Comparison of ENCODE assay signal across 7 worm cellular contexts in the genomic region with DNA sequence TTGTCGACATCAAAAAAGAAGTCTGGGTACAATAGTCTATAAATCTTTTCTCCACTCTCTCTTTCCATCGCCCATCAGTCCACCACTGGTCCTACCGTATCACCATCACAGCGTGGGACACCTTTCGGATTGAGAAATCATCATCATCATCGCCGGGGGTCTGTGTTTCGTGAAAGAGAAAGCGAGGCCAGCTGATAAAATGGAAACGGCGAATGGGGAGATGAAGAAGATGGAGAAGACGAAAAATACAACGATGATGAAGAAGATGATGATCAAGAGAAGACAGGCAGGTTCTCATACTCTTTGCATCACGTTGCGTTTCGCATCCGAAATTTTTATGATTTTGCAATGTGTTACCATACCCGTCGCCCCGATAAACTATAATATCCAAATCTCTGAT.
TF ChIP-seq lines count a peak whose summit lies in the region.

No protein-coding gene starts in this region.

TF ChIP-seq in whole organism, L1 larva, 84 proteins besides CTCF, POLR2A, EP300 and RAD21 (continues in another document):
- TF ChIP-seq unc-62 (GFP tag; optimal IDR thresholded peaks at IDR 0.05; lab: Kevin White, UChicago), result no peak
- TF ChIP-seq ceh-82 (tag; optimal IDR thresholded peaks at IDR 0.05; lab: Kevin White, UChicago), result no peak
- no peak for TF ChIP-seq unc-130 (tag; optimal IDR thresholded peaks at IDR 0.05; lab: Kevin White, UChicago)
- TF ChIP-seq irx-1 (tag; optimal IDR thresholded peaks at IDR 0.05; lab: Kevin White, UChicago), result peak; percentile 11
- no peak for TF ChIP-seq unc-30 (tag; optimal IDR thresholded peaks at IDR 0.05; lab: Kevin White, UChicago)
- no peak for TF ChIP-seq fkh-8 (tag; optimal IDR thresholded peaks at IDR 0.05; lab: Kevin White, UChicago)
- TF ChIP-seq lin-13 (GFP tag; optimal IDR thresholded peaks at IDR 0.05; lab: Kevin White, UChicago), result peak; percentile 13
- TF ChIP-seq elt-3 (tag; optimal IDR thresholded peaks at IDR 0.05; lab: Kevin White, UChicago), result peak in 1 of 6 experiments; percentile 15
- TF ChIP-seq ztf-4 (tag; optimal IDR thresholded peaks at IDR 0.05; lab: Kevin White, UChicago), result peak; percentile 50
- no peak for TF ChIP-seq ceh-8 (GFP tag; optimal IDR thresholded peaks at IDR 0.05; lab: Kevin White, UChicago)
- no peak for TF ChIP-seq tbx-2 (tag; optimal IDR thresholded peaks at IDR 0.05; lab: Kevin White, UChicago)
- no peak for TF ChIP-seq elt-2 (tag; optimal IDR thresholded peaks at IDR 0.05; lab: Kevin White, UChicago)
- TF ChIP-seq ztf-11 (tag; optimal IDR thresholded peaks at IDR 0.05; lab: Kevin White, UChicago), result no peak

TF ChIP-seq in whole organism, L2 larva, 48 proteins besides CTCF, POLR2A, EP300 and RAD21 (continues in another document):
- TF ChIP-seq unc-55 (GFP tag; optimal IDR thresholded peaks at IDR 0.05; lab: Kevin White, UChicago) (no peak), sma-3 (GFP tag; optimal IDR thresholded peaks at IDR 0.05; lab: Kevin White, UChicago) (peak; percentile 51), nhr-11 (tag; optimal IDR thresholded peaks at IDR 0.05; lab: Kevin White, UChicago) (no peak), sma-9 (GFP tag; optimal IDR thresholded peaks at IDR 0.05; lab: Kevin White, UChicago) (peak; percentile 69), sma-9 (tag; optimal IDR thresholded peaks at IDR 0.05; lab: Kevin White, UChicago) (no peak), sem-4 (tag; optimal IDR thresholded peaks at IDR 0.05; lab: Kevin White, UChicago) (no peak), nhr-25 (tag; optimal IDR thresholded peaks at IDR 0.05; lab: Kevin White, UChicago) (peak; percentile 75), fos-1 (tag; optimal IDR thresholded peaks at IDR 0.05; lab: Kevin White, UChicago) (peak; percentile 42), dmd-4 (tag; optimal IDR thresholded peaks at IDR 0.05; lab: Kevin White, UChicago) (no peak), ztf-1 (GFP tag; conservative IDR thresholded peaks at IDR 0.05; lab: Robert Waterston, UW) (no peak), nhr-6 (tag; optimal IDR thresholded peaks at IDR 0.05; lab: Kevin White, UChicago) (no peak), lin-39 (tag; optimal IDR thresholded peaks at IDR 0.05; lab: Kevin White, UChicago) (no peak), gmeb-1 (tag; optimal IDR thresholded peaks at IDR 0.05; lab: Kevin White, UChicago) (no peak)

TF ChIP-seq in whole organism, L3 larva, 47 proteins besides CTCF, POLR2A, EP300 and RAD21 (continues in another document):
- TF ChIP-seq nhr-43 (tag; optimal IDR thresholded peaks at IDR 0.05; lab: Kevin White, UChicago; ENCODE audit: poor library complexity, severe bottlenecking) (peak; percentile 73), pqm-1 (tag; optimal IDR thresholded peaks at IDR 0.05; lab: Kevin White, UChicago) (no peak), mdl-1 (tag; optimal IDR thresholded peaks at IDR 0.05; lab: Kevin White, UChicago) (no peak), nhr-67 (tag; optimal IDR thresholded peaks at IDR 0.05; lab: Kevin White, UChicago) (no peak), lin-15B (tag; optimal IDR thresholded peaks at IDR 0.05; lab: Kevin White, UChicago) (no peak), jun-1 (tag; optimal IDR thresholded peaks at IDR 0.05; lab: Kevin White, UChicago) (no peak), ZK546.5 (tag; optimal IDR thresholded peaks at IDR 0.05; lab: Kevin White, UChicago) (no peak), snpc-4 (tag; optimal IDR thresholded peaks at IDR 0.05; lab: Kevin White, UChicago) (no peak), daf-12 (tag; optimal IDR thresholded peaks at IDR 0.05; lab: Kevin White, UChicago) (no peak), unc-62 (GFP tag; optimal IDR thresholded peaks at IDR 0.05; lab: Kevin White, UChicago) (no peak), ztf-4 (tag; optimal IDR thresholded peaks at IDR 0.05; lab: Kevin White, UChicago) (no peak), elt-3 (tag; optimal IDR thresholded peaks at IDR 0.05; lab: Kevin White, UChicago) (no peak), nhr-25 (tag; optimal IDR thresholded peaks at IDR 0.05; lab: Kevin White, UChicago) (no peak)

TF ChIP-seq in whole organism, L4 larva, 104 proteins besides CTCF, POLR2A, EP300 and RAD21 (continues in another document):
- peak; percentile 34 for TF ChIP-seq mxl-3 (GFP tag; optimal IDR thresholded peaks at IDR 0.05; lab: Kevin White, UChicago)
- no peak for TF ChIP-seq Y75B8A.6 (GFP tag; IDR thresholded peaks at IDR 0.05; lab: Robert Waterston, UW)
- TF ChIP-seq skn-1 (tag; optimal IDR thresholded peaks at IDR 0.05; lab: Kevin White, UChicago), result no peak
- 0 out of 2 replicates have a peak, but pooled peaks have one; percentile 42 for TF ChIP-seq daf-19 (GFP tag; conservative IDR thresholded peaks at IDR 0.05; lab: Robert Waterston, UW)
- peak; percentile 40 for TF ChIP-seq nhr-28 (tag; optimal IDR thresholded peaks at IDR 0.05; lab: Kevin White, UChicago)
- TF ChIP-seq hlh-30 (tag; optimal IDR thresholded peaks at IDR 0.05; lab: Kevin White, UChicago; ENCODE audit: insufficient read depth), result peak; percentile 65
- no peak for TF ChIP-seq spr-1 (tag; optimal IDR thresholded peaks at IDR 0.05; lab: Kevin White, UChicago)
- no peak for TF ChIP-seq ZK337.2 (GFP tag; IDR thresholded peaks at IDR 0.05; lab: Robert Waterston, UW)
- no peak for TF ChIP-seq hif-1 (tag; optimal IDR thresholded peaks at IDR 0.05; lab: Kevin White, UChicago)
- TF ChIP-seq mdl-1 (tag; optimal IDR thresholded peaks at IDR 0.05; lab: Kevin White, UChicago), result peak in 1 of 2 experiments; percentile 5
- peak; percentile 67 for TF ChIP-seq hlh-11 (tag; optimal IDR thresholded peaks at IDR 0.05; lab: Kevin White, UChicago)
- TF ChIP-seq F37D6.2 (tag; optimal IDR thresholded peaks at IDR 0.05; lab: Kevin White, UChicago), result no peak
- peak; percentile 47 for TF ChIP-seq nhr-48 (tag; optimal IDR thresholded peaks at IDR 0.05; lab: Kevin White, UChicago)

TF ChIP-seq in whole organism, late embryonic, 69 proteins besides CTCF, POLR2A, EP300 and RAD21:
- peak; percentile 32 for TF ChIP-seq sdc-2 (tag; optimal IDR thresholded peaks at IDR 0.05; lab: Kevin White, UChicago)
- TF ChIP-seq nfya-1 (tag; optimal IDR thresholded peaks at IDR 0.05; lab: Kevin White, UChicago), result peak; percentile 12
- TF ChIP-seq ceh-18 (tag; optimal IDR thresholded peaks at IDR 0.05; lab: Kevin White, UChicago), result peak; percentile 4
- TF ChIP-seq ref-2 (tag; optimal IDR thresholded peaks at IDR 0.05; lab: Kevin White, UChicago), result peak; percentile 52
- TF ChIP-seq pros-1 (tag; optimal IDR thresholded peaks at IDR 0.05; lab: Kevin White, UChicago), result no peak
- TF ChIP-seq ama-1 (optimal IDR thresholded peaks at IDR 0.05; lab: Kevin White, UChicago), result no peak
- TF ChIP-seq pax-1 (tag; optimal IDR thresholded peaks at IDR 0.05; lab: Kevin White, UChicago), result no peak
- no peak for TF ChIP-seq hlh-13 (GFP tag; optimal IDR thresholded peaks at IDR 0.05; lab: Kevin White, UChicago)
- no peak for TF ChIP-seq gmeb-2 (tag; optimal IDR thresholded peaks at IDR 0.05; lab: Kevin White, UChicago)

TF ChIP-seq in whole organism, mixed stage, embryonic, 35 proteins besides CTCF, POLR2A, EP300 and RAD21:
- no peak for TF ChIP-seq M03D4.4 (tag; optimal IDR thresholded peaks at IDR 0.05; lab: Kevin White, UChicago)
- peak; percentile 42 for TF ChIP-seq unc-62 (GFP tag; optimal IDR thresholded peaks at IDR 0.05; lab: Kevin White, UChicago)
- no peak for TF ChIP-seq nhr-2 (tag; optimal IDR thresholded peaks at IDR 0.05; lab: Kevin White, UChicago)
- peak; percentile 31 for TF ChIP-seq ham-2 (GFP tag; optimal IDR thresholded peaks at IDR 0.05; lab: Kevin White, UChicago)
- TF ChIP-seq ceh-43 (GFP tag; optimal IDR thresholded peaks at IDR 0.05; lab: Kevin White, UChicago), result no peak
- TF ChIP-seq lsy-2 (tag; optimal IDR thresholded peaks at IDR 0.05; lab: Kevin White, UChicago), result no peak
- no peak for TF ChIP-seq hlh-1 (tag; optimal IDR thresholded peaks at IDR 0.05; lab: Kevin White, UChicago)
- peak; percentile 9 for TF ChIP-seq elt-3 (tag; optimal IDR thresholded peaks at IDR 0.05; lab: Kevin White, UChicago)

TF ChIP-seq in whole organism, young adult, 124 proteins besides CTCF, POLR2A, EP300 and RAD21:
- no peak for TF ChIP-seq sptf-2 (GFP tag; optimal IDR thresholded peaks at IDR 0.05; lab: Kevin White, UChicago)
- no peak for TF ChIP-seq F57C9.4 (tag; optimal IDR thresholded peaks at IDR 0.05; lab: Kevin White, UChicago)
- no peak for TF ChIP-seq xnd-1 (tag; optimal IDR thresholded peaks at IDR 0.05; lab: Kevin White, UChicago)
- peak; percentile 20 for TF ChIP-seq lin-40 (tag; optimal IDR thresholded peaks at IDR 0.05; lab: Kevin White, UChicago)
- no peak for TF ChIP-seq fkh-3 (tag; optimal IDR thresholded peaks at IDR 0.05; lab: Kevin White, UChicago)
- peak; percentile 6 for TF ChIP-seq ZK185.1 (tag; optimal IDR thresholded peaks at IDR 0.05; lab: Kevin White, UChicago; ENCODE audit: poor library complexity, severe bottlenecking)
